Worm (Caenorhabditis elegans) whole organism, late embryonic: ENCODE measurements around the gene pmp-2.

ENCODE experiments used
- F13H6.1 ChIP-seq: sonication (generic microtip); optimal IDR thresholded peaks from 2 replicates; lab custom pipeline; 2016; ENCODE audit warnings: missing genetic modification characterization, missing compliant biosample characterization
- sox-4 ChIP-seq: sonication (generic microtip); optimal IDR thresholded peaks from 2 replicates; lab custom pipeline; 2017; ENCODE audit warnings: mild to moderate bottlenecking, missing genetic modification characterization, inconsistent platforms, missing compliant biosample characterization

ce11 chrII:6838977-6839376 is 48.6 kb downstream of the pmp-2 start:
- TF ChIP-seq F13H6.1 (tag; lab: Kevin White, UChicago) (no peak), sox-4 (no peak)
